Worm (Caenorhabditis elegans): ENCODE measurements around the gene ima-3.

The ima-3 gene

ce11 chrIV:7512617-7513233 lies 48.7 kb downstream of the ima-3 start, which contains the start of the genes plc-4 and R05G6.4 (continued):
- TF ChIP-seq efl-3 (GFP tag; optimal IDR thresholded peaks at IDR 0.05), result no peak
- peak; percentile 38 for TF ChIP-seq tbx-2 (tag; optimal IDR thresholded peaks at IDR 0.05)
- TF ChIP-seq ceh-63 (GFP tag; optimal IDR thresholded peaks at IDR 0.05), result no peak
- no peak for TF ChIP-seq pqm-1 (tag; optimal IDR thresholded peaks at IDR 0.05)
- TF ChIP-seq nhr-76 (tag; optimal IDR thresholded peaks at IDR 0.05), result no peak
- peak; percentile 52 for TF ChIP-seq nhr-90 (tag; optimal IDR thresholded peaks at IDR 0.05; ENCODE audit: poor library complexity)
- TF ChIP-seq fkh-8 (tag; optimal IDR thresholded peaks at IDR 0.05), result no peak
- no peak for TF ChIP-seq ets-5 (GFP tag; IDR thresholded peaks at IDR 0.05)
- TF ChIP-seq isw-1 (GFP tag; IDR thresholded peaks at IDR 0.05), result no peak
- TF ChIP-seq aly-2 (tag; optimal IDR thresholded peaks at IDR 0.05), result no peak
- TF ChIP-seq unc-130 (tag; optimal IDR thresholded peaks at IDR 0.05), result no peak
- TF ChIP-seq unc-98 (GFP tag; IDR thresholded peaks at IDR 0.05), result no peak
- no peak for TF ChIP-seq skn-1 (tag; optimal IDR thresholded peaks at IDR 0.05)
- no peak for TF ChIP-seq mef-2 (tag; optimal IDR thresholded peaks at IDR 0.05)
- peak; percentile 42 for TF ChIP-seq swsn-7 (tag; optimal IDR thresholded peaks at IDR 0.05)
- no peak for TF ChIP-seq vab-15 (tag; optimal IDR thresholded peaks at IDR 0.05)
- TF ChIP-seq nhr-28 (tag; optimal IDR thresholded peaks at IDR 0.05), result no peak
- TF ChIP-seq grh-1 (GFP tag; IDR thresholded peaks at IDR 0.05), result no peak
- no peak for TF ChIP-seq nhr-237 (tag; optimal IDR thresholded peaks at IDR 0.05)
- TF ChIP-seq fos-1 (tag; optimal IDR thresholded peaks at IDR 0.05), result no peak
- TF ChIP-seq snu-23 (GFP tag; optimal IDR thresholded peaks at IDR 0.05), result peak; percentile 56
- TF ChIP-seq efl-1 (optimal IDR thresholded peaks at IDR 0.05), result peak; percentile 29 to 63
- TF ChIP-seq efl-1 (GFP tag; optimal IDR thresholded peaks at IDR 0.05 in 1 of 2), result peak; percentile 44 to 55
- TF ChIP-seq tlp-1 (tag; optimal IDR thresholded peaks at IDR 0.05), result no peak
- TF ChIP-seq lin-15B (tag; optimal IDR thresholded peaks at IDR 0.05), result no peak
- no peak for TF ChIP-seq mab-9 (GFP tag; IDR thresholded peaks at IDR 0.05)
- TF ChIP-seq nhr-12 (tag; optimal IDR thresholded peaks at IDR 0.05), result no peak
- TF ChIP-seq hpl-2 (GFP tag; optimal IDR thresholded peaks at IDR 0.05), result no peak
- peak in 2 of 3 experiments; percentile 15 to 27 for TF ChIP-seq ceh-82 (tag; optimal IDR thresholded peaks at IDR 0.05)
- TF ChIP-seq ztf-4 (tag; optimal IDR thresholded peaks at IDR 0.05), result no peak
- peak; percentile 57 for TF ChIP-seq mep-1 (tag; optimal IDR thresholded peaks at IDR 0.05)
- no peak for TF ChIP-seq fkh-10 (GFP tag; optimal IDR thresholded peaks at IDR 0.05)
- peak; percentile 20 for TF ChIP-seq dsc-1 (tag; optimal IDR thresholded peaks at IDR 0.05)
- no peak for TF ChIP-seq aha-1 (tag; optimal IDR thresholded peaks at IDR 0.05)
- no peak for TF ChIP-seq zag-1 (tag; optimal IDR thresholded peaks at IDR 0.05)
- no peak for TF ChIP-seq sox-4 (tag; optimal IDR thresholded peaks at IDR 0.05)
- TF ChIP-seq C34B4.2 (tag; optimal IDR thresholded peaks at IDR 0.05), result no peak
- no peak for TF ChIP-seq Y116A8C.19 (tag; optimal IDR thresholded peaks at IDR 0.05; ENCODE audit: borderline replicate concordance)
- no peak for TF ChIP-seq pax-3 (tag; optimal IDR thresholded peaks at IDR 0.05)
- TF ChIP-seq alr-1 (tag; optimal IDR thresholded peaks at IDR 0.05; ENCODE audit: borderline replicate concordance), result no peak
- peak; percentile 53 to 68 for TF ChIP-seq lsy-2 (tag; optimal IDR thresholded peaks at IDR 0.05)
- no peak for TF ChIP-seq snpc-4 (tag; optimal IDR thresholded peaks at IDR 0.05)
- TF ChIP-seq lin-13 (GFP tag; optimal IDR thresholded peaks at IDR 0.05), result no peak
- no peak for TF ChIP-seq nhr-84 (tag; optimal IDR thresholded peaks at IDR 0.05)
- peak; percentile 7 for TF ChIP-seq rnt-1 (tag; optimal IDR thresholded peaks at IDR 0.05)
- TF ChIP-seq nhr-19 (GFP tag; conservative IDR thresholded peaks at IDR 0.05), result peak; percentile 13; the same call in 1 of the 2 replicates
- TF ChIP-seq blmp-1 (tag; optimal IDR thresholded peaks at IDR 0.05), result peak; percentile 53
- no peak for TF ChIP-seq C04F5.9 (tag; optimal IDR thresholded peaks at IDR 0.05)
- TF ChIP-seq lir-3 (tag; optimal IDR thresholded peaks at IDR 0.05; ENCODE audit: poor library complexity), result no peak
- TF ChIP-seq egl-27 (tag; optimal IDR thresholded peaks at IDR 0.05), result no peak
- TF ChIP-seq hlh-17 (GFP tag; optimal IDR thresholded peaks at IDR 0.05; ENCODE audit: borderline replicate concordance), result no peak
- TF ChIP-seq F16B12.6 (tag; optimal IDR thresholded peaks at IDR 0.05), result peak; percentile 4
- no peak for TF ChIP-seq sup-37 (GFP tag; optimal IDR thresholded peaks at IDR 0.05)
- no peak for TF ChIP-seq nhr-11 (tag; optimal IDR thresholded peaks at IDR 0.05)
